Fruit fly (Drosophila melanogaster) S2 (cell line): ENCODE results near the gene CG4829.

Experiments used
- CG8478 ChIP-seq: fragments of >200 bp; optimal IDR thresholded peaks from 2 replicates; lab custom pipeline; 2018
- CTCF ChIP-seq, 2 experiments: fragments of >200 bp; optimal IDR thresholded peaks; 2 replicates each; lab custom pipeline; 2018

dm6 chrX:16830081-16830480 lies 18.6 kb downstream of the CG4829 start:
- TF ChIP-seq CTCF (optimal IDR thresholded peaks at IDR 0.05; lab: Kevin White, UChicago) (no peak), CG8478 (no peak)
